Fruit fly (Drosophila melanogaster): ENCODE data around the gene neo.

The neo gene

DNA sequence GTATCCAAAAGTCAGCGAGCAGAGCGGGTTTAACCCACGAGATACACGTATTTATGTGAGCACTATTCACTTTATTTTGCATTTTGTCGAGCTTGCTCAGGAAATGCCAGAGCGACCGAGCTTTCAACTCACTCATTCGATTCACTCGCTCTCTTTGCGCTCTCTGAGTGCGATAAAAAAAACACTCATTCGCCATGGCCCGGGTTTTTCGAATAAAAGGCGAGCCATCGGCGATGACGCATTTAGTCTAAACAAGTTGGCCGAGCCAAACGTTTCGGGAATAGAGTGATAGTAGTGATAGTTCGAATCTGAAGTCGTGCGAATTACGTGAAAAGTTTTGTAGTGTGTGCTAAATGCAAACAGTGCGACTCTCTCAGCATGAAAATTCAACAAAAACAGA, 36.6 kb upstream of the neo start (continued):
- no peak for TF ChIP-seq Mad (GFP tag; optimal IDR thresholded peaks at IDR 0.05)
- TF ChIP-seq luna (GFP tag; optimal IDR thresholded peaks at IDR 0.05), result no peak
- no peak for TF ChIP-seq CTCF (GFP tag; optimal IDR thresholded peaks at IDR 0.05)
- peak; percentile 71 for TF ChIP-seq caup (GFP tag; optimal IDR thresholded peaks at IDR 0.05; ENCODE audit: severe bottlenecking)
- TF ChIP-seq br (optimal IDR thresholded peaks at IDR 0.05), result no peak
- no peak for TF ChIP-seq CG11398 (GFP tag; optimal IDR thresholded peaks at IDR 0.05)
- no peak; the same call in 1 of the 2 replicates for TF ChIP-seq CG5953 (GFP tag; IDR thresholded peaks at IDR 0.05)
- TF ChIP-seq Opbp (GFP tag; IDR thresholded peaks at IDR 0.05; ENCODE audit: partially characterized antibody), result peak; percentile 29; the same call in 2 of the 3 replicates
- TF ChIP-seq CG15011 (GFP tag; optimal IDR thresholded peaks at IDR 0.05), result no peak
- TF ChIP-seq gsb-n (tag; optimal IDR thresholded peaks at IDR 0.05), result no peak
- TF ChIP-seq slp2 (GFP tag; optimal IDR thresholded peaks at IDR 0.05), result no peak
- TF ChIP-seq gce (GFP tag; IDR thresholded peaks at IDR 0.05), result 0 out of 3 replicates have a peak, but pooled peaks have one; percentile 48
- peak; percentile 24 for TF ChIP-seq her (GFP tag; optimal IDR thresholded peaks at IDR 0.05)
- no peak for TF ChIP-seq CG9609 (GFP tag; optimal IDR thresholded peaks at IDR 0.05)
- TF ChIP-seq Spps (tag; optimal IDR thresholded peaks at IDR 0.05), result no peak
- no peak for TF ChIP-seq Dip2 (GFP tag; IDR thresholded peaks at IDR 0.05)
- TF ChIP-seq Nf-YC (tag; optimal IDR thresholded peaks at IDR 0.05), result peak; percentile 42
- no peak for TF ChIP-seq lola (GFP tag; optimal IDR thresholded peaks at IDR 0.05)
- no peak for TF ChIP-seq Dp (GFP tag; optimal IDR thresholded peaks at IDR 0.05)
- TF ChIP-seq CG1024 (GFP tag; IDR thresholded peaks at IDR 0.05), result no peak
- no peak for TF ChIP-seq fd102C (GFP tag; optimal IDR thresholded peaks at IDR 0.05)
- TF ChIP-seq D (optimal IDR thresholded peaks at IDR 0.05), result no peak
- TF ChIP-seq D (GFP tag; optimal IDR thresholded peaks at IDR 0.05), result no peak
- TF ChIP-seq Elba2 (GFP tag; optimal IDR thresholded peaks at IDR 0.05), result no peak
- no peak for TF ChIP-seq tll (GFP tag; optimal IDR thresholded peaks at IDR 0.05)
- no peak for TF ChIP-seq mam (GFP tag; optimal IDR thresholded peaks at IDR 0.05)
- peak; percentile 45 for TF ChIP-seq Meics (GFP tag; optimal IDR thresholded peaks at IDR 0.05)
- peak; percentile 57; the same call in 1 of the 2 replicates for TF ChIP-seq CG32532 (GFP tag; IDR thresholded peaks at IDR 0.05)
- TF ChIP-seq CG6654 (GFP tag; optimal IDR thresholded peaks at IDR 0.05), result no peak
- TF ChIP-seq CG1792 (GFP tag; optimal IDR thresholded peaks at IDR 0.05), result no peak
- no peak for TF ChIP-seq CG18011 (GFP tag; optimal IDR thresholded peaks at IDR 0.05)
- peak; percentile 52 for TF ChIP-seq scrt (GFP tag; optimal IDR thresholded peaks at IDR 0.05)
- TF ChIP-seq wor (GFP tag; IDR thresholded peaks at IDR 0.05), result no peak
- TF ChIP-seq CG7839 (tag; optimal IDR thresholded peaks at IDR 0.05), result peak; percentile 19
- no peak for TF ChIP-seq zen (tag; optimal IDR thresholded peaks at IDR 0.05)
- TF ChIP-seq bowl (GFP tag; IDR thresholded peaks at IDR 0.05), result no peak
- TF ChIP-seq Taf1 (GFP tag; IDR thresholded peaks at IDR 0.05), result no peak
- TF ChIP-seq BEAF-32 (GFP tag; optimal IDR thresholded peaks at IDR 0.05), result no peak
- TF ChIP-seq CG8478 (optimal IDR thresholded peaks at IDR 0.05), result no peak
- TF ChIP-seq CG15073 (GFP tag; optimal IDR thresholded peaks at IDR 0.05), result no peak
- no peak for TF ChIP-seq pum (GFP tag; optimal IDR thresholded peaks at IDR 0.05)
- TF ChIP-seq CG1602 (GFP tag; optimal IDR thresholded peaks at IDR 0.05), result no peak
- TF ChIP-seq CG11696 (GFP tag; IDR thresholded peaks at IDR 0.05), result no peak
- TF ChIP-seq CHES-1-like (GFP tag; optimal IDR thresholded peaks at IDR 0.05), result no peak
- TF ChIP-seq MTF-1 (GFP tag; optimal IDR thresholded peaks at IDR 0.05; ENCODE audit: borderline replicate concordance), result peak; percentile 37
- TF ChIP-seq pan (optimal IDR thresholded peaks at IDR 0.05), result no peak
- peak in 1 of 2 experiments; percentile 26 for TF ChIP-seq pan (GFP tag; optimal IDR thresholded peaks at IDR 0.05 in 1 of 2, IDR thresholded peaks at IDR 0.05 in 1 of 2)
- peak; percentile 15 for TF ChIP-seq CG9727 (GFP tag; optimal IDR thresholded peaks at IDR 0.05)
- TF ChIP-seq Gsc (GFP tag; IDR thresholded peaks at IDR 0.05), result no peak
- no peak for TF ChIP-seq CG10274 (GFP tag; optimal IDR thresholded peaks at IDR 0.05)
- no peak for TF ChIP-seq btn (GFP tag; optimal IDR thresholded peaks at IDR 0.05)
- TF ChIP-seq CG14860 (GFP tag; IDR thresholded peaks at IDR 0.05; ENCODE audit: partially characterized antibody), result no peak
- TF ChIP-seq da (GFP tag; optimal IDR thresholded peaks at IDR 0.05), result no peak

All from whole organism, embryonic.